Worm (Caenorhabditis elegans) whole organism, young adult: ENCODE results near the gene K02F3.9.

Experiments
- B0336.3 ChIP-seq: fragments of 200-800 bp; sonication (Bioruptor generic); IDR thresholded peaks from 2 replicates; pipeline ENCODE4 v1.3.6; 2022; ENCODE audit warnings: missing genetic modification characterization, missing compliant biosample characterization
- F22D6.2 ChIP-seq: sonication (generic microtip); optimal IDR thresholded peaks from 2 replicates; lab custom pipeline; 2016; ENCODE audit warnings: mild to moderate bottlenecking, missing genetic modification characterization, missing compliant biosample characterization
- F23B12.7 ChIP-seq: sonication (generic microtip); optimal IDR thresholded peaks from 2 replicates; lab custom pipeline; 2017; ENCODE audit warnings: missing genetic modification characterization, mild to moderate bottlenecking, missing compliant biosample characterization, antibody characterized with exemption, moderate library complexity; ENCODE audit not compliant: insufficient read depth
- F37B4.10 ChIP-seq: fragments of 200-800 bp; sonication (Bioruptor generic); IDR thresholded peaks from 2 replicates; pipeline ENCODE4 v1.3.6; 2022; ENCODE audit warnings: missing genetic modification characterization, missing compliant biosample characterization
- F49E8.2 ChIP-seq: sonication (generic microtip); optimal IDR thresholded peaks from 3 replicates; lab custom pipeline; 2017; ENCODE audit warnings: missing genetic modification characterization, mild to moderate bottlenecking, missing compliant biosample characterization, antibody characterized with exemption, moderate library complexity; ENCODE audit not compliant: insufficient read depth
- F57A8.1 ChIP-seq: fragments of 200-800 bp; sonication (Bioruptor generic); optimal IDR thresholded peaks from 2 replicates; lab custom pipeline; 2018; ENCODE audit warnings: mild to moderate bottlenecking, missing genetic modification characterization, moderate library complexity, missing compliant biosample characterization
- F57C9.4 ChIP-seq: sonication (generic microtip); optimal IDR thresholded peaks from 2 replicates; lab custom pipeline; 2017; ENCODE audit warnings: mild to moderate bottlenecking, missing genetic modification characterization, missing compliant biosample characterization
- K12H6.12 ChIP-seq: fragments of 200-800 bp; sonication (Bioruptor generic); optimal IDR thresholded peaks from 2 replicates; lab custom pipeline; 2018; ENCODE audit warnings: mild to moderate bottlenecking, missing genetic modification characterization, missing compliant biosample characterization
- T07F8.4 ChIP-seq: sonication (generic microtip); optimal IDR thresholded peaks from 2 replicates; lab custom pipeline; 2016; ENCODE audit warnings: mild to moderate bottlenecking, missing genetic modification characterization, moderate library complexity, missing compliant biosample characterization
- Y53F4B.3 ChIP-seq: fragments of 200-800 bp; sonication (Bioruptor generic); IDR thresholded peaks from 2 replicates; pipeline ENCODE4 v1.3.6; 2022; ENCODE audit warnings: missing genetic modification reagents, missing genetic modification characterization, missing compliant biosample characterization
- Y79H2A.3 ChIP-seq: fragments of 200-800 bp; sonication (Bioruptor generic); conservative IDR thresholded peaks from 2 replicates; pipeline ENCODE4 v1.3.6; 2022; ENCODE audit warnings: missing genetic modification reagents, missing genetic modification characterization, missing compliant biosample characterization
- Y95B8A.8 ChIP-seq: fragments of 200-800 bp; sonication (Bioruptor generic); IDR thresholded peaks from 2 replicates; pipeline ENCODE4 v1.3.6; 2022; ENCODE audit warnings: missing genetic modification reagents, missing genetic modification characterization, missing compliant biosample characterization
- akir-1 ChIP-seq: fragments of 200-800 bp; sonication (Bioruptor generic); optimal IDR thresholded peaks from 2 replicates; lab custom pipeline; 2018; ENCODE audit warnings: mild to moderate bottlenecking, missing genetic modification characterization, moderate library complexity, missing compliant biosample characterization
- ama-1 ChIP-seq, 3 experiments: fragments of 150-350 bp in 1 of 3; sonication (generic microtip) in 2 of 3; optimal IDR thresholded peaks; 2 replicates each; lab custom pipeline; 2014 to 2018; ENCODE audit warnings: missing biosample characterization in 2 of 3, missing genetic modification characterization in 2 of 3, missing genetic modification reagents in 2 of 3
- athp-1 ChIP-seq: sonication (generic microtip); optimal IDR thresholded peaks from 2 replicates; lab custom pipeline; 2017; ENCODE audit warnings: mild to moderate bottlenecking, missing genetic modification characterization, missing compliant biosample characterization
- attf-3 ChIP-seq: fragments of 200-800 bp; sonication (Bioruptor generic); conservative IDR thresholded peaks from 2 replicates; pipeline ENCODE4 v1.3.6; 2022; ENCODE audit warnings: missing genetic modification reagents, missing genetic modification characterization, missing compliant biosample characterization
- attf-5 ChIP-seq: fragments of 200-800 bp; sonication (Bioruptor generic); optimal IDR thresholded peaks from 2 replicates; lab custom pipeline; 2018; ENCODE audit warnings: mild to moderate bottlenecking, missing genetic modification characterization, missing compliant biosample characterization
- ccch-3 ChIP-seq: fragments of 200-800 bp; sonication (Bioruptor generic); optimal IDR thresholded peaks from 2 replicates; lab custom pipeline; 2018; ENCODE audit warnings: mild to moderate bottlenecking, missing genetic modification characterization, missing compliant biosample characterization
- ceh-27 ChIP-seq: fragments of 200-800 bp; sonication (Bioruptor generic); optimal IDR thresholded peaks from 2 replicates; lab custom pipeline; 2018; ENCODE audit warnings: mild to moderate bottlenecking, missing genetic modification characterization, moderate library complexity, missing compliant biosample characterization
- die-1 ChIP-seq: sonication (generic microtip); optimal IDR thresholded peaks from 2 replicates; lab custom pipeline; 2016; ENCODE audit warnings: missing genotype, mild to moderate bottlenecking, missing genetic modification characterization, missing compliant biosample characterization
- dox-1 ChIP-seq: fragments of 200-800 bp; sonication (Bioruptor generic); IDR thresholded peaks from 2 replicates; pipeline ENCODE4 v1.3.6; 2022; ENCODE audit warnings: missing genetic modification reagents, missing genetic modification characterization, missing compliant biosample characterization
- efl-1 ChIP-seq: fragments of 150-350 bp; optimal IDR thresholded peaks from 2 replicates; lab custom pipeline; 2014; ENCODE audit warnings: missing biosample characterization, missing genetic modification reagents, missing genetic modification characterization
- egl-44 ChIP-seq: fragments of 200-800 bp; sonication (Bioruptor generic); IDR thresholded peaks from 2 replicates; pipeline ENCODE4 v1.3.6; 2022; ENCODE audit warnings: missing genetic modification reagents, missing genetic modification characterization, missing compliant biosample characterization
- hlh-26 ChIP-seq: fragments of 200-800 bp; sonication (Bioruptor generic); conservative IDR thresholded peaks from 2 replicates; pipeline ENCODE4 v1.3.6; 2022; ENCODE audit warnings: missing genetic modification reagents, missing genetic modification characterization, missing compliant biosample characterization
- hsf-1 ChIP-seq: fragments of 200-800 bp; sonication (Bioruptor generic); IDR thresholded peaks from 2 replicates; pipeline ENCODE4 v1.3.6; 2022; ENCODE audit warnings: missing genetic modification reagents, missing genetic modification characterization, missing compliant biosample characterization
- let-526 ChIP-seq: fragments of 200-800 bp; sonication (Bioruptor generic); IDR thresholded peaks from 2 replicates; pipeline ENCODE4 v1.3.6; 2022; ENCODE audit warnings: missing genetic modification reagents, missing genetic modification characterization, missing compliant biosample characterization
- lsl-1 ChIP-seq: fragments of 200-800 bp; sonication (Bioruptor generic); optimal IDR thresholded peaks from 2 replicates; lab custom pipeline; 2018; ENCODE audit warnings: mild to moderate bottlenecking, missing genetic modification characterization, moderate library complexity, missing compliant biosample characterization
- lsy-27 ChIP-seq: sonication (generic microtip); optimal IDR thresholded peaks from 2 replicates; lab custom pipeline; 2017; ENCODE audit warnings: missing genetic modification characterization, mild to moderate bottlenecking, missing compliant biosample characterization, antibody characterized with exemption, missing genotype, borderline replicate concordance; ENCODE audit not compliant: insufficient read depth
- mcd-1 ChIP-seq: fragments of 200-800 bp; sonication (Bioruptor generic); IDR thresholded peaks from 2 replicates; pipeline ENCODE4 v1.3.6; 2022; ENCODE audit warnings: missing genetic modification reagents, missing genetic modification characterization, missing compliant biosample characterization
- nfya-1 ChIP-seq: sonication (generic microtip); optimal IDR thresholded peaks from 2 replicates; lab custom pipeline; 2017; ENCODE audit warnings: antibody characterized with exemption, missing compliant biosample characterization, missing genetic modification characterization, borderline replicate concordance; ENCODE audit not compliant: insufficient read depth
- nhr-179 ChIP-seq: sonication (generic microtip); optimal IDR thresholded peaks from 2 replicates; lab custom pipeline; 2016; ENCODE audit warnings: mild to moderate bottlenecking, missing genetic modification characterization, missing compliant biosample characterization
- rcor-1 ChIP-seq: fragments of 200-800 bp; sonication (Bioruptor generic); IDR thresholded peaks from 2 replicates; pipeline ENCODE4 v1.3.6; 2022; ENCODE audit warnings: missing genetic modification reagents, missing genetic modification characterization, missing compliant biosample characterization
- rec-8 ChIP-seq, 2 experiments: sonication (generic microtip); optimal IDR thresholded peaks; 2 replicates each; lab custom pipeline; 2016; ENCODE audit warnings: mild to moderate bottlenecking in 2 of 2, missing genetic modification characterization in 2 of 2, missing genetic modification reagents in 2 of 2, missing genotype in 2 of 2, missing biosample characterization in 1 of 2, missing compliant biosample characterization in 1 of 2, moderate library complexity in 1 of 2
- sea-2 ChIP-seq: fragments of 200-800 bp; sonication (Bioruptor generic); IDR thresholded peaks from 2 replicates; pipeline ENCODE4 v1.3.6; 2022; ENCODE audit warnings: missing genetic modification characterization, missing compliant biosample characterization
- snpc-1.1 ChIP-seq: sonication (generic microtip); optimal IDR thresholded peaks from 2 replicates; lab custom pipeline; 2017; ENCODE audit warnings: missing genetic modification characterization, mild to moderate bottlenecking, missing compliant biosample characterization, antibody characterized with exemption, moderate library complexity, missing genotype, missing genetic modification reagents; ENCODE audit not compliant: insufficient read depth
- somi-1 ChIP-seq: fragments of 200-800 bp; sonication (Bioruptor generic); optimal IDR thresholded peaks from 2 replicates; lab custom pipeline; 2018; ENCODE audit warnings: mild to moderate bottlenecking, missing genetic modification characterization, missing compliant biosample characterization
- sptf-2 ChIP-seq: fragments of 200-800 bp; sonication (Bioruptor generic); optimal IDR thresholded peaks from 2 replicates; lab custom pipeline; 2018; ENCODE audit warnings: mild to moderate bottlenecking, missing genetic modification characterization, missing compliant biosample characterization
- tbp1 ChIP-seq: fragments of 200-800 bp; sonication (Bioruptor generic); optimal IDR thresholded peaks from 2 replicates; lab custom pipeline; 2018; ENCODE audit warnings: mild to moderate bottlenecking, missing genetic modification characterization, missing compliant biosample characterization
- tlf-1 ChIP-seq: fragments of 200-800 bp; sonication (Bioruptor generic); optimal IDR thresholded peaks from 2 replicates; lab custom pipeline; 2018; ENCODE audit warnings: mild to moderate bottlenecking, missing genetic modification characterization, missing compliant biosample characterization
- unc-62 ChIP-seq: fragments of 150-350 bp; optimal IDR thresholded peaks from 2 replicates; lab custom pipeline; 2014; ENCODE audit warnings: missing biosample characterization, missing genetic modification reagents, missing genetic modification characterization
- xnd-1 ChIP-seq: sonication (generic microtip); optimal IDR thresholded peaks from 2 replicates; lab custom pipeline; 2016; ENCODE audit warnings: missing genotype, missing genetic modification reagents, missing genetic modification characterization, missing compliant biosample characterization
- ztf-22 ChIP-seq: fragments of 200-800 bp; sonication (Bioruptor generic); optimal IDR thresholded peaks from 2 replicates; lab custom pipeline; 2018; ENCODE audit warnings: mild to moderate bottlenecking, missing genetic modification characterization, moderate library complexity, missing compliant biosample characterization
- ztf-26 ChIP-seq: sonication (generic microtip); optimal IDR thresholded peaks from 2 replicates; lab custom pipeline; 2017; ENCODE audit warnings: missing genetic modification characterization, missing compliant biosample characterization
- ztf-6 ChIP-seq: fragments of 200-800 bp; sonication (Bioruptor generic); IDR thresholded peaks from 2 replicates; pipeline ENCODE4 v1.3.6; 2022; ENCODE audit warnings: missing genetic modification reagents, missing genetic modification characterization, missing compliant biosample characterization

The K02F3.9 gene

DNA sequence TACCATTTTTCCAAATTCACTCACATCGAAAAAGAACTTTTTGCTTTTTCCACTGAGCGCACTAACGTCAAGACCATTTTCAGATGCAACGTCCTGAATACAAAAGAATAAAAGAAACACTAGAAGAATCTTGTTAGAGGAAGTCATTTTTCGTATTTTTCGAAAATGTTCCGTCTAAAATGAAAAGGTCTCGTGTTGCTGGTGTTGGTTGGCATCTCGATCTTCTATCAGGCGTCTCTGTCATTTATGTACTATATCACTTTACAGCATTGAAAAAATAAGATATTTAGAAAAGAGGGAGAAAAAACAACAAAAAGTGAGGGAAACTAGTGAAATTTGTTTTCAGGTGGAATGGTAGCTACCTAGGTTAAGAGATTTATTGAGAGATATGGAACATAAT lies at the start of gene K02F3.9:
TSS of gene K02F3.9 (minus strand) at position 190 of the 400 bp plus-strand sequence.
- no peak for TF ChIP-seq K12H6.12 (tag; lab: Kevin White, UChicago)
- TF ChIP-seq nfya-1 = no peak
- no peak for TF ChIP-seq athp-1 (tag; lab: Kevin White, UChicago)
- no peak for TF ChIP-seq akir-1 (GFP tag; lab: Kevin White, UChicago)

DNA sequence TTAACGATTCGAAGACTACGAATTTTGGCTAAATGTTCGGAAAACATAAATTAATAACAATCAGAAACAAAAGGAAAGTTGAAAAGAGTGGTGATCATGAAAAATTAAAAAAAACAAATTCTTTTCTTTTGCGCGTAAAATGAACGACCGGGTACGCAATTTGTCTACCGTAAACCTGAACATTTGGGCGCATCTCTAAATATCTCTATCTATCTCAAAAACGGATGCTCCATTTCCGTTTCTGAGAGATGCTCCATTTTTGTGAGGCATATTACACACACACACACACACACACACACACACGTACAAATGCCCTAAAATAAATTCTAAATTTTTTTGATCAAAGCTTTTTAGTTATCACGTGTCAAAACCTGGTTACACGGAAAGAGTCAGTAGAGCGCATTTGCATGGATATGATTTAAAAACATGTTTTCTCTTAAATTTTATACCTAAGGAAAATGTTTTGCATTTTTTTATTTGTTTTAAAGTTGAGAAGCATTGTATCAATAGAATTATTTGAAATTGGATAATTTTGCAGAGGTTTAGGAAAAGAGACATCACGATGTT lies 47.9 kb upstream of the K02F3.9 start:
- TF ChIP-seq F49E8.2 (tag; lab: Kevin White, UChicago) (no peak), attf-5 (GFP tag; lab: Kevin White, UChicago) (peak; percentile 30), lsl-1 (GFP tag; lab: Kevin White, UChicago) (peak; percentile 64), efl-1 (peak; percentile 10)

DNA sequence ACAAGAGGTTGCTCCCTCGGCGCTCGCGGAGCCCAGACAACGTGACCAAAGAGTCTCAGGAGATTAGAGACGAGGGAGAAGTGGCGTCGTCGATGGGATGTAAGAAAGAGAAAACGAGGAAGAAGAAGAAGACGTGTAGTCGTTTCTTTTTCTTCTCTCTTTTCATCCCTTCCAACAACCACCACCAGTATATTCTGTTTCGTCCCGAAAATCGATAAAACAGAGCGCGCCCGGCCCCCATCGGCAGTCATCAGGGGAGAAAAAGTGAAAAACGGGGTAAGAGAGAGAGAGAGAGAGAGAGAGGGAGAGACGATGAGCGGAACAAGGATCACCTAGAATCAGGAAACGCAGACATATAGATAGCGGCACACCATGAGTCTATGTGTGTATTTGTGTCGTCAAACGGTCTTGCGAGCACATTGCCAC lies 46.7 kb upstream of the K02F3.9 start:
- TF ChIP-seq somi-1 (GFP tag; lab: Kevin White, UChicago) = no peak
- TF ChIP-seq B0336.3 (GFP tag; lab: Robert Waterston, UW) = peak; percentile 38; the same call in 1 of the 2 replicates
- no peak for TF ChIP-seq unc-62
- no peak for TF ChIP-seq hsf-1 (GFP tag; lab: Robert Waterston, UW)
- no peak for TF ChIP-seq ccch-3 (GFP tag; lab: Kevin White, UChicago)
- TF ChIP-seq die-1 (tag; lab: Kevin White, UChicago) = no peak
- TF ChIP-seq F37B4.10 = no peak
- TF ChIP-seq attf-3 = 0 out of 2 replicates have a peak, but pooled peaks have one; percentile 26
- TF ChIP-seq nhr-179 (tag; lab: Kevin White, UChicago) = no peak
- no peak for TF ChIP-seq ztf-6 (GFP tag; lab: Robert Waterston, UW)
- TF ChIP-seq tlf-1 (GFP tag; lab: Kevin White, UChicago) = no peak
- no peak for TF ChIP-seq rcor-1 (GFP tag; lab: Robert Waterston, UW)
- TF ChIP-seq sea-2 (GFP tag; lab: Robert Waterston, UW) = no peak
- TF ChIP-seq ztf-26 (tag; lab: Kevin White, UChicago) = peak; percentile 56
- no peak for TF ChIP-seq F57C9.4
- TF ChIP-seq xnd-1 = no peak
- no peak for TF ChIP-seq tbp1 (GFP tag; lab: Kevin White, UChicago)
- TF ChIP-seq Y95B8A.8 = no peak
- no peak for TF ChIP-seq F23B12.7
- no peak for TF ChIP-seq F22D6.2 (tag; lab: Kevin White, UChicago)
- TF ChIP-seq dox-1 (GFP tag; lab: Robert Waterston, UW) = peak; percentile 59; the same call in 1 of the 2 replicates
- no peak for TF ChIP-seq Y79H2A.3 (GFP tag; lab: Robert Waterston, UW)
- no peak for TF ChIP-seq F57A8.1 (GFP tag; lab: Kevin White, UChicago)
- TF ChIP-seq ztf-22 (GFP tag; lab: Kevin White, UChicago) = no peak
- TF ChIP-seq ama-1 (optimal IDR thresholded peaks at IDR 0.05; lab: Kevin White, UChicago) = no peak
- TF ChIP-seq ama-1 (GFP tag; optimal IDR thresholded peaks at IDR 0.05; lab: Kevin White, UChicago) = no peak
- no peak for TF ChIP-seq lsy-27 (tag; lab: Kevin White, UChicago)
- no peak for TF ChIP-seq sptf-2
- no peak for TF ChIP-seq hlh-26
- TF ChIP-seq ceh-27 = peak; percentile 80
- TF ChIP-seq egl-44 = no peak
- TF ChIP-seq mcd-1 (GFP tag; lab: Robert Waterston, UW) = peak; percentile 71
- TF ChIP-seq rec-8 (tag; optimal IDR thresholded peaks at IDR 0.05; lab: Kevin White, UChicago) = no peak
- no peak for TF ChIP-seq snpc-1.1 (tag; lab: Kevin White, UChicago)
- TF ChIP-seq let-526 = no peak
- no peak for TF ChIP-seq T07F8.4 (tag; lab: Kevin White, UChicago)
- TF ChIP-seq Y53F4B.3 = no peak
